Fruit fly (Drosophila melanogaster) S2 (cell line): Measurements from ENCODE around the gene CG5114.

Experiments used
- CG8478 ChIP-seq: fragments of >200 bp; optimal IDR thresholded peaks from 2 replicates; lab custom pipeline; 2018
- CTCF ChIP-seq, 2 experiments: fragments of >200 bp; optimal IDR thresholded peaks; 2 replicates each; lab custom pipeline; 2018

DNA sequence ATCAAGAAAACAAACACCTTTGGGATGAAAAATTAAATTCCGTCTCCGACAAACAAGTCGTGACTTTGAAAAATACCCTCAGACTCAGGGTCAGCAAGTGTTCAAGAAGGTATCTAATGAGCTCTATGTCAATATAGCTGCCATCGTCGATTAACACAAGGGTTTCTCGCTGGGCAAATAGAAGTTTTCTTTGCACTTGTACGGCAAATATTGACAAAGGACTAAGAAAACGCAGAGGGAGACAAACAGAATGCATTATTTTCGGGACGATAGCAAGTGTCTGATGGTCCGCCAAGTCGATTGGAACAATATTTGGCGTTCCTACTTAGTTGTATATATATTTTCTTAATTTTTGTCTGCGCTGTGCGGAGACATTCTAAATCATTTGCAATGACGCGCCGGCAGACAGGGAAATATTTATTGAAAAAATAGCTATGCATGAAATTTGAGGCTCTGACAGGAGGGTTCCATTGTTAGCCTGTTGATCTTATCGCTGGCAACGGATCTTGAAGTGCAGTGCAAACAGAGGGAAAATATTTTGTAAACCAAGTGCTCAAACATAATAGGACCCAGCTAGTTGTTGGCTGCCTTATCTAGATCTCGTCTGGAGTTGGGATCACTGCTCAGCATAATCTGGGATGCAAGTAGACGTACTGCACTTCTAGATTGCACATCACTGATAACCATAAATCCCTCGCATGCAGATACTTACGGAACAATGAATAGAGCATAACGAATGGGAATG lies 26.2 kb upstream of the CG5114 start:
- no peak for TF ChIP-seq CG8478 (lab: Kevin White, UChicago)
- no peak for TF ChIP-seq CTCF (optimal IDR thresholded peaks at IDR 0.05; lab: Kevin White, UChicago)
